Fruit fly (Drosophila melanogaster) whole organism, embryonic: ENCODE data around the gene temp.

Experiments used
- Adf1 ChIP-seq: fragments of 200-800 bp; sonication (Bioruptor generic); IDR thresholded peaks from 2 replicates; pipeline ENCODE4 v1.3.6; 2022; ENCODE audit warnings: missing biosample characterization, missing genetic modification characterization
- Asciz ChIP-seq: fragments of 200-800 bp; sonication (Bioruptor generic); optimal IDR thresholded peaks from 2 replicates; lab custom pipeline; 2017; ENCODE audit warnings: missing biosample characterization, mild to moderate bottlenecking, missing genetic modification characterization, missing genetic modification reagents
- B-H1 ChIP-seq: fragments of 200-800 bp; sonication (Bioruptor generic); IDR thresholded peaks from 3 replicates; pipeline ENCODE4 v1.3.6; 2022; ENCODE audit warnings: missing biosample characterization, missing genetic modification characterization
- CG10267 ChIP-seq: fragments of 200-800 bp; sonication (Bioruptor generic); optimal IDR thresholded peaks from 2 replicates; lab custom pipeline; 2018; ENCODE audit warnings: missing biosample characterization, mild to moderate bottlenecking, missing genetic modification characterization, moderate library complexity
- CG10543 ChIP-seq: fragments of 200-800 bp; sonication (Bioruptor generic); optimal IDR thresholded peaks from 3 replicates; lab custom pipeline; 2017; ENCODE audit warnings: missing biosample characterization, mild to moderate bottlenecking, missing genetic modification characterization, moderate library complexity
- CG11085 ChIP-seq: fragments of 200-800 bp; sonication (Bioruptor generic); IDR thresholded peaks from 2 replicates; pipeline ENCODE4 v1.3.6; 2022; ENCODE audit warnings: missing biosample characterization, missing genetic modification characterization
- CG11456 ChIP-seq: fragments of 200-800 bp; sonication (Bioruptor generic); IDR thresholded peaks from 3 replicates; pipeline ENCODE4 v1.3.6; 2022; ENCODE audit warnings: missing biosample characterization, missing genetic modification characterization
- CG12219 ChIP-seq: fragments of 200-800 bp; sonication (Bioruptor generic); optimal IDR thresholded peaks from 3 replicates; lab custom pipeline; 2018; ENCODE audit warnings: missing biosample characterization, mild to moderate bottlenecking, missing genetic modification characterization
- CG13775 ChIP-seq: fragments of 200-800 bp; sonication (Bioruptor generic); optimal IDR thresholded peaks from 3 replicates; lab custom pipeline; 2017; ENCODE audit warnings: missing biosample characterization, mild to moderate bottlenecking, missing genetic modification characterization
- CG15514 ChIP-seq: fragments of 200-800 bp; sonication (Bioruptor generic); optimal IDR thresholded peaks from 3 replicates; lab custom pipeline; 2017; ENCODE audit warnings: missing biosample characterization, missing genetic modification characterization, mild to moderate bottlenecking, moderate library complexity, missing genetic modification reagents
- CG18262 ChIP-seq: fragments of 200-800 bp; optimal IDR thresholded peaks from 3 replicates; lab custom pipeline; 2019; ENCODE audit warnings: missing biosample characterization, mild to moderate bottlenecking, missing genetic modification characterization, moderate library complexity
- CG2199 ChIP-seq: fragments of 200-800 bp; sonication (Bioruptor generic); IDR thresholded peaks from 3 replicates; pipeline ENCODE4 v1.3.6; 2022; ENCODE audit warnings: missing biosample characterization, missing genetic modification characterization
- CG2678 ChIP-seq: fragments of 200-800 bp; sonication (Bioruptor generic); optimal IDR thresholded peaks from 3 replicates; lab custom pipeline; 2019; ENCODE audit warnings: missing biosample characterization, mild to moderate bottlenecking, missing genetic modification characterization, moderate library complexity
- CG31365 ChIP-seq: fragments of 200-800 bp; sonication (Bioruptor generic); optimal IDR thresholded peaks from 2 replicates; lab custom pipeline; 2018; ENCODE audit warnings: missing biosample characterization, mild to moderate bottlenecking, missing genetic modification characterization
- CG31388 ChIP-seq: fragments of 200-800 bp; sonication (Bioruptor generic); optimal IDR thresholded peaks from 2 replicates; lab custom pipeline; 2016; ENCODE audit warnings: missing biosample characterization, missing genetic modification characterization
- CG4404 ChIP-seq: fragments of 200-800 bp; sonication (Bioruptor generic); IDR thresholded peaks from 2 replicates; pipeline ENCODE4 v1.3.6; 2022; ENCODE audit warnings: missing biosample characterization, missing genetic modification characterization
- CG4854 ChIP-seq: fragments of 200-800 bp; sonication (Bioruptor generic); optimal IDR thresholded peaks from 2 replicates; lab custom pipeline; 2016; ENCODE audit warnings: missing biosample characterization, missing genetic modification characterization, inconsistent platforms
- CG5180 ChIP-seq: fragments of 200-800 bp; sonication (Bioruptor generic); optimal IDR thresholded peaks from 3 replicates; lab custom pipeline; 2017; ENCODE audit warnings: missing biosample characterization, missing genetic modification characterization, mild to moderate bottlenecking, moderate library complexity, missing genetic modification reagents
- CG7271 ChIP-seq: fragments of 200-800 bp; sonication (Bioruptor generic); optimal IDR thresholded peaks from 2 replicates; lab custom pipeline; 2018; ENCODE audit warnings: missing biosample characterization, mild to moderate bottlenecking, missing genetic modification characterization, moderate library complexity
- CG8089 ChIP-seq: fragments of 200-800 bp; sonication (Bioruptor generic); optimal IDR thresholded peaks from 3 replicates; lab custom pipeline; 2016; ENCODE audit warnings: missing biosample characterization, missing genetic modification characterization
- CG8388 ChIP-seq: fragments of 200-800 bp; sonication (Bioruptor generic); optimal IDR thresholded peaks from 2 replicates; lab custom pipeline; 2019; ENCODE audit warnings: missing biosample characterization, mild to moderate bottlenecking, missing genetic modification characterization, moderate library complexity
- H2.0 ChIP-seq: fragments of 200-800 bp; sonication (Bioruptor generic); IDR thresholded peaks from 2 replicates; pipeline ENCODE4 v1.3.6; 2022; ENCODE audit warnings: missing biosample characterization, missing genetic modification characterization
- Lim3 ChIP-seq: fragments of 200-800 bp; sonication (Bioruptor generic); IDR thresholded peaks from 2 replicates; pipeline ENCODE4 v1.3.6; 2022; ENCODE audit warnings: missing biosample characterization, missing genetic modification characterization
- NC2α ChIP-seq: fragments of 200-800 bp; sonication (Bioruptor generic); optimal IDR thresholded peaks from 2 replicates; lab custom pipeline; 2016; ENCODE audit warnings: missing biosample characterization, missing genetic modification characterization
- Nf-YB ChIP-seq: fragments of 200-800 bp; sonication (Bioruptor generic); optimal IDR thresholded peaks from 3 replicates; lab custom pipeline; 2019; ENCODE audit warnings: missing biosample characterization, mild to moderate bottlenecking, missing genetic modification characterization, moderate library complexity
- Nf-YC ChIP-seq: fragments of 200-800 bp; optimal IDR thresholded peaks from 3 replicates; lab custom pipeline; 2019; ENCODE audit warnings: missing biosample characterization, mild to moderate bottlenecking, missing genetic modification characterization, moderate library complexity
- Sin3A ChIP-seq: fragments of >200 bp; optimal IDR thresholded peaks from 2 replicates; lab custom pipeline; 2018
- Spps ChIP-seq: fragments of 200-800 bp; sonication (Bioruptor generic); optimal IDR thresholded peaks from 2 replicates; lab custom pipeline; 2018; ENCODE audit warnings: missing biosample characterization, mild to moderate bottlenecking, missing genetic modification characterization
- Taf1 ChIP-seq: fragments of 200-800 bp; sonication (Bioruptor generic); IDR thresholded peaks from 2 replicates; pipeline ENCODE4 v1.3.6; 2022; ENCODE audit warnings: missing biosample characterization, missing genetic modification characterization
- Xbp1 ChIP-seq: fragments of 200-800 bp; sonication (Bioruptor generic); optimal IDR thresholded peaks from 3 replicates; lab custom pipeline; 2016; ENCODE audit warnings: missing biosample characterization, mild to moderate bottlenecking, missing genetic modification characterization
- amos ChIP-seq: fragments of 200-800 bp; sonication (Bioruptor generic); IDR thresholded peaks from 2 replicates; pipeline ENCODE4 v1.3.6; 2022; ENCODE audit warnings: missing biosample characterization, missing genetic modification characterization; ENCODE audit not compliant: partially characterized antibody
- ase ChIP-seq: fragments of 200-800 bp; sonication (Bioruptor generic); IDR thresholded peaks from 3 replicates; pipeline ENCODE4 v1.3.6; 2022; ENCODE audit warnings: missing biosample characterization, missing genetic modification characterization
- ato ChIP-seq: fragments of 200-800 bp; sonication (Bioruptor generic); IDR thresholded peaks from 2 replicates; pipeline ENCODE4 v1.3.6; 2022; ENCODE audit warnings: missing biosample characterization, missing genetic modification characterization; ENCODE audit not compliant: partially characterized antibody
- bbx ChIP-seq: fragments of 200-800 bp; sonication (Bioruptor generic); IDR thresholded peaks from 2 replicates; pipeline ENCODE4 v1.3.6; 2022; ENCODE audit warnings: missing biosample characterization, missing genetic modification characterization; ENCODE audit not compliant: partially characterized antibody
- bigmax ChIP-seq: fragments of 200-800 bp; sonication (Bioruptor generic); optimal IDR thresholded peaks from 2 replicates; lab custom pipeline; 2018; ENCODE audit warnings: missing biosample characterization, mild to moderate bottlenecking, missing genetic modification characterization
- caup ChIP-seq: fragments of 200-800 bp; sonication (Bioruptor generic); optimal IDR thresholded peaks from 3 replicates; lab custom pipeline; 2017; ENCODE audit warnings: missing biosample characterization, mild to moderate bottlenecking, missing genetic modification characterization, moderate library complexity; ENCODE audit not compliant: severe bottlenecking
- ci ChIP-seq: fragments of 200-800 bp; sonication (Bioruptor generic); IDR thresholded peaks from 3 replicates; pipeline ENCODE4 v1.3.6; 2022; ENCODE audit warnings: missing biosample characterization, missing genetic modification characterization
- dimm ChIP-seq: fragments of 200-800 bp; sonication (Bioruptor generic); IDR thresholded peaks from 2 replicates; pipeline ENCODE4 v1.3.6; 2022; ENCODE audit warnings: missing biosample characterization, missing genetic modification characterization
- dmrt11E ChIP-seq: fragments of 200-800 bp; sonication (Bioruptor generic); optimal IDR thresholded peaks from 3 replicates; lab custom pipeline; 2018; ENCODE audit warnings: missing biosample characterization, mild to moderate bottlenecking, missing genetic modification characterization, moderate library complexity
- ems ChIP-seq: fragments of 200-800 bp; sonication (Bioruptor generic); optimal IDR thresholded peaks from 3 replicates; lab custom pipeline; 2016; ENCODE audit warnings: missing biosample characterization, missing genetic modification characterization
- exex ChIP-seq: fragments of 200-800 bp; sonication (Bioruptor generic); optimal IDR thresholded peaks from 4 replicates; lab custom pipeline; 2018; ENCODE audit warnings: missing biosample characterization, mild to moderate bottlenecking, missing genetic modification characterization, moderate library complexity
- fd3F ChIP-seq: fragments of 200-800 bp; sonication (Bioruptor generic); optimal IDR thresholded peaks from 2 replicates; lab custom pipeline; 2018; ENCODE audit warnings: missing biosample characterization, mild to moderate bottlenecking, missing genetic modification characterization, moderate library complexity
- gce ChIP-seq: fragments of 200-800 bp; sonication (Bioruptor generic); IDR thresholded peaks from 3 replicates; pipeline ENCODE4 v1.3.6; 2022; ENCODE audit warnings: missing biosample characterization, missing genetic modification characterization
- insv ChIP-seq, 2 experiments: fragments of 200-800 bp; sonication (Bioruptor generic); optimal IDR thresholded peaks; 3 replicates each; lab custom pipeline; 2016 to 2018; ENCODE audit warnings: missing biosample characterization in 2 of 2, missing genetic modification characterization in 2 of 2
- prd ChIP-seq, 3 experiments: fragments of >200 bp in 2 of 3; fragments of 200-800 bp in 1 of 3; sonication (Bioruptor generic) in 1 of 3; optimal IDR thresholded peaks in 2 of 3; IDR thresholded peaks in 1 of 3; 2 replicates in 2 of 3; 3 replicates in 1 of 3; pipeline versions ENCODE4 v1.3.6 to Lab custom; 2017 to 2022; ENCODE audit warnings: missing biosample characterization in 1 of 3, missing genetic modification characterization in 1 of 3
- repo ChIP-seq: fragments of 200-800 bp; sonication (Bioruptor generic); optimal IDR thresholded peaks from 2 replicates; lab custom pipeline; 2016; ENCODE audit warnings: missing biosample characterization, missing genetic modification characterization
- rib ChIP-seq: fragments of 200-800 bp; sonication (Bioruptor generic); IDR thresholded peaks from 2 replicates; pipeline ENCODE4 v1.3.6; 2022; ENCODE audit warnings: missing biosample characterization, missing genetic modification characterization
- sd ChIP-seq: fragments of 200-800 bp; sonication (Bioruptor generic); optimal IDR thresholded peaks from 3 replicates; lab custom pipeline; 2018; ENCODE audit warnings: missing biosample characterization, mild to moderate bottlenecking, missing genetic modification characterization, moderate library complexity
- zf30C ChIP-seq: fragments of 200-800 bp; sonication (Bioruptor generic); optimal IDR thresholded peaks from 3 replicates; lab custom pipeline; 2018; ENCODE audit warnings: missing biosample characterization, mild to moderate bottlenecking, missing genetic modification characterization
- zfh1 ChIP-seq: fragments of 200-800 bp; sonication (Bioruptor generic); IDR thresholded peaks from 3 replicates; pipeline ENCODE4 v1.3.6; 2022; ENCODE audit warnings: missing biosample characterization, missing genetic modification characterization

Gene temp

DNA sequence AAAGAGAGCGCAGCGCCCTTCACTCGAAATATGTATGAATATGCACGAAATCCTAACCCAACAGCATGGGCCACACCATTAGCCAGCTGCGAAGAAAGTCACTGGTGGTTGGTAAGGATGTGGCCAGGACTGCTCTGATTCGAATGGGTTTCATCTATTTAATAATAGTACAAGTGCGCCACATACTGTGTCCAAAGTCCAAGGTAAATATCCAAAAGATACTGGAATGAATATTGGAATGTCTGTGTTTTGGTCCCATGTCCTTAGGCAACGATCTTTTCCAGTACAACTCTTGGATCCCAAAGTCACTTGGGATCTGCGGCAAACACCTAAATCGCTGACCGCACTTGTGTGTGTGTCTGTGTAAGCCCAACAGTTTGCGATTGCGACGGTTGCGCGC, 44.0 kb upstream of the temp start (continued):
- TF ChIP-seq Taf1 (GFP tag; lab: Robert Waterston, UW) (0 out of 2 replicates have a peak, but pooled peaks have one; percentile 34), CG4404 (GFP tag; lab: Robert Waterston, UW) (peak; percentile 28; the same call in 1 of the 2 replicates), CG7271 (tag; lab: Kevin White, UChicago) (no peak), CG8388 (peak; percentile 38), Nf-YC (tag; lab: Kevin White, UChicago) (no peak), ems (peak; percentile 46), Nf-YB (GFP tag; lab: Kevin White, UChicago) (no peak), CG10267 (tag; lab: Kevin White, UChicago) (peak; percentile 4), CG12219 (GFP tag; lab: Kevin White, UChicago) (peak; percentile 47), CG11456 (GFP tag; lab: Robert Waterston, UW) (peak; percentile 43; the same call in 1 of the 3 replicates), H2.0 (GFP tag; lab: Robert Waterston, UW) (no peak), fd3F (GFP tag; lab: Kevin White, UChicago) (peak; percentile 40), repo (GFP tag; lab: Kevin White, UChicago) (peak; percentile 54), ci (GFP tag; lab: Robert Waterston, UW) (peak; percentile 63), dmrt11E (no peak), prd (optimal IDR thresholded peaks at IDR 0.05; lab: Kevin White, UChicago) (no peak), prd (GFP tag; IDR thresholded peaks at IDR 0.05; lab: Robert Waterston, UW) (peak; percentile 72; the same call in 2 of the 3 replicates), CG13775 (peak; percentile 48), CG4854 (GFP tag; lab: Kevin White, UChicago) (peak; percentile 15), insv (GFP tag; optimal IDR thresholded peaks at IDR 0.05; lab: Kevin White, UChicago) (no peak), Sin3A (lab: Kevin White, UChicago) (no peak), CG18262 (tag; lab: Kevin White, UChicago) (peak; percentile 59), amos (no peak), sd (no peak), CG8089 (peak; percentile 14), Xbp1 (peak; percentile 59), rib (no peak), ase (GFP tag; lab: Robert Waterston, UW) (peak; percentile 53; the same call in 2 of the 3 replicates), bigmax (no peak), zf30C (GFP tag; lab: Kevin White, UChicago) (no peak), gce (GFP tag; lab: Robert Waterston, UW) (no peak), CG2199 (GFP tag; lab: Robert Waterston, UW) (no peak), CG5180 (peak; percentile 50), ato (GFP tag; lab: Robert Waterston, UW) (no peak), CG10543 (GFP tag; lab: Kevin White, UChicago) (no peak), Adf1 (no peak), exex (tag; lab: Kevin White, UChicago) (no peak), bbx (GFP tag; lab: Robert Waterston, UW) (no peak), Spps (tag; lab: Kevin White, UChicago) (no peak), zfh1 (GFP tag; lab: Robert Waterston, UW) (peak; percentile 61; the same call in 2 of the 3 replicates), NC2α (GFP tag; lab: Kevin White, UChicago) (no peak), CG15514 (GFP tag; lab: Kevin White, UChicago) (peak; percentile 11), Asciz (GFP tag; lab: Kevin White, UChicago) (peak; percentile 27), B-H1 (GFP tag; lab: Robert Waterston, UW) (peak; percentile 51; the same call in 2 of the 3 replicates), CG11085 (GFP tag; lab: Robert Waterston, UW) (no peak), CG2678 (tag; lab: Kevin White, UChicago) (peak; percentile 74), dimm (GFP tag; lab: Robert Waterston, UW) (no peak), CG31365 (no peak), Lim3 (GFP tag; lab: Robert Waterston, UW) (peak; percentile 44; the same call in 1 of the 2 replicates), caup (GFP tag; lab: Kevin White, UChicago) (peak; percentile 28), CG31388 (GFP tag; lab: Kevin White, UChicago) (no peak)
